Worm (Caenorhabditis elegans): Measurements from ENCODE around the gene ZC239.16.

DNA sequence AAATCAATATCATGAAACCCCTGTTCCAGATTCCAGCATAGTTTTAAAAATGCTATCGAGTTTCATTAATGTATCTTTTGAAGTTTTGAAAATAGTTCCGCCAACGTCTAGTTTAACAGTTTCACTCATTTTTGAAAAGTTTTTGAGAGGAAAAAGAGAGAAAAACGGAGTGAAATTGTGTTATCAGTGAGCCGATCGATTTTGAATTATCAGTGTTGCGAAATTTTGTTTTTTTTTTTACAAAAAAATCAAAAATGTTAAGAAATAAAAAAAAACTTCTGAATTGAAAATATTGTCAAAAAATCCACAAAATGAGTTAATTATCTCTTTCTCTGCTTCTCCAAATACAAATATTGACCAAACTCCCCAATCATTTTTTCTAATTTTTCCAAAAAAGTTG is 2.4 kb downstream of the ZC239.16 start, which contains the start of gene ZC239.13:
- TF ChIP-seq fos-1 (tag; optimal IDR thresholded peaks at IDR 0.05) = peak; percentile 5
- TF ChIP-seq ceh-82 (tag; optimal IDR thresholded peaks at IDR 0.05) = no peak
- no peak for TF ChIP-seq nhr-77 (tag; optimal IDR thresholded peaks at IDR 0.05)
- no peak for TF ChIP-seq zag-1 (tag; optimal IDR thresholded peaks at IDR 0.05)
- TF ChIP-seq ama-1 (optimal IDR thresholded peaks at IDR 0.05) = no peak
- TF ChIP-seq nhr-12 (tag; optimal IDR thresholded peaks at IDR 0.05) = no peak
- TF ChIP-seq skn-1 (tag; optimal IDR thresholded peaks at IDR 0.05) = no peak
- TF ChIP-seq mab-5 (tag; optimal IDR thresholded peaks at IDR 0.05) = no peak
- no peak for TF ChIP-seq ceh-16 (tag; optimal IDR thresholded peaks at IDR 0.05)
- TF ChIP-seq lin-13 (GFP tag; optimal IDR thresholded peaks at IDR 0.05) = no peak
- no peak for TF ChIP-seq nhr-11 (tag; optimal IDR thresholded peaks at IDR 0.05)

Data from whole organism, L2 larva.